Worm (Caenorhabditis elegans) whole organism, L1 larva: ENCODE data around the gene C18E9.9.

Experiments used
- F16B12.6 ChIP-seq: fragments of 150-350 bp; optimal IDR thresholded peaks from 2 replicates; lab custom pipeline; 2014; ENCODE audit warnings: missing biosample characterization, missing genetic modification characterization
- aly-2 ChIP-seq: fragments of 150-350 bp; optimal IDR thresholded peaks from 2 replicates; lab custom pipeline; 2014; ENCODE audit warnings: missing biosample characterization, missing genetic modification characterization
- blmp-1 ChIP-seq: fragments of 150-350 bp; optimal IDR thresholded peaks from 2 replicates; lab custom pipeline; 2014; ENCODE audit warnings: missing biosample characterization, missing genetic modification characterization
- ceh-63 ChIP-seq: fragments of 200-800 bp; sonication (Bioruptor generic); optimal IDR thresholded peaks from 2 replicates; lab custom pipeline; 2018; ENCODE audit warnings: mild to moderate bottlenecking, missing genetic modification characterization, missing compliant biosample characterization
- ceh-8 ChIP-seq: fragments of 200-800 bp; sonication (Bioruptor generic); optimal IDR thresholded peaks from 2 replicates; lab custom pipeline; 2018; ENCODE audit warnings: mild to moderate bottlenecking, missing genetic modification characterization, moderate library complexity, missing compliant biosample characterization
- ceh-90 ChIP-seq: sonication (generic microtip); optimal IDR thresholded peaks from 2 replicates; lab custom pipeline; 2016; ENCODE audit warnings: missing genetic modification characterization, missing compliant biosample characterization
- ces-1 ChIP-seq: fragments of 150-350 bp; optimal IDR thresholded peaks from 2 replicates; lab custom pipeline; 2014; ENCODE audit warnings: missing biosample characterization, missing genetic modification reagents, missing genetic modification characterization
- dpl-1 ChIP-seq, 3 experiments: fragments of 150-350 bp in 2 of 3; sonication (generic microtip) in 1 of 3; optimal IDR thresholded peaks; 2 replicates each; lab custom pipeline; 2014 to 2017; ENCODE audit warnings: missing biosample characterization in 3 of 3, missing genetic modification characterization in 3 of 3, missing genetic modification reagents in 3 of 3
- dsc-1 ChIP-seq: sonication (generic microtip); optimal IDR thresholded peaks from 2 replicates; lab custom pipeline; 2016; ENCODE audit warnings: mild to moderate bottlenecking, missing genetic modification characterization, missing compliant biosample characterization
- elt-3 ChIP-seq, 6 experiments: fragments of 150-350 bp in 1 of 6; sonication (generic microtip); optimal IDR thresholded peaks; 2 replicates each; lab custom pipeline; 2017 to 2018; ENCODE audit warnings: missing biosample characterization in 6 of 6, missing genetic modification characterization in 6 of 6, inconsistent platforms in 1 of 6
- fkh-10 ChIP-seq: sonication (generic microtip); optimal IDR thresholded peaks from 2 replicates; lab custom pipeline; 2017; ENCODE audit warnings: missing biosample characterization, missing genetic modification reagents, missing genetic modification characterization
- hlh-17 ChIP-seq: fragments of 200-800 bp; sonication (Bioruptor generic); optimal IDR thresholded peaks from 2 replicates; lab custom pipeline; 2018; ENCODE audit warnings: missing genetic modification characterization, mild to moderate bottlenecking, missing compliant biosample characterization, moderate library complexity, borderline replicate concordance
- jun-1 ChIP-seq: fragments of 150-350 bp; optimal IDR thresholded peaks from 2 replicates; lab custom pipeline; 2014; ENCODE audit warnings: missing biosample characterization, missing genetic modification reagents, missing genetic modification characterization
- lin-14 ChIP-seq: fragments of 200-800 bp; sonication (Bioruptor generic); optimal IDR thresholded peaks from 2 replicates; lab custom pipeline; 2018; ENCODE audit warnings: mild to moderate bottlenecking, missing genetic modification characterization, moderate library complexity, missing compliant biosample characterization
- lin-35 ChIP-seq, 2 experiments: fragments of 150-350 bp; optimal IDR thresholded peaks; 2 replicates each; lab custom pipeline; 2014; ENCODE audit warnings: missing biosample characterization in 2 of 2, missing genetic modification characterization in 2 of 2, missing genetic modification reagents in 2 of 2
- mdl-1 ChIP-seq, 2 experiments: fragments of 150-350 bp; optimal IDR thresholded peaks; 2 replicates each; lab custom pipeline; 2014 to 2017; ENCODE audit warnings: missing biosample characterization in 2 of 2, missing genetic modification characterization in 2 of 2, inconsistent platforms in 1 of 2
- nhr-11 ChIP-seq: fragments of 150-350 bp; optimal IDR thresholded peaks from 2 replicates; lab custom pipeline; 2014; ENCODE audit warnings: missing biosample characterization, missing genetic modification characterization
- nhr-12 ChIP-seq: sonication (generic microtip); optimal IDR thresholded peaks from 2 replicates; lab custom pipeline; 2017; ENCODE audit warnings: missing biosample characterization, missing genetic modification characterization
- nhr-28 ChIP-seq: fragments of 150-350 bp; optimal IDR thresholded peaks from 2 replicates; lab custom pipeline; 2014; ENCODE audit warnings: missing biosample characterization, missing genetic modification characterization
- nhr-47 ChIP-seq: sonication (generic microtip); optimal IDR thresholded peaks from 2 replicates; lab custom pipeline; 2016; ENCODE audit warnings: mild to moderate bottlenecking, missing genetic modification characterization, moderate library complexity, missing compliant biosample characterization
- nhr-90 ChIP-seq: sonication (generic microtip); optimal IDR thresholded peaks from 2 replicates; lab custom pipeline; 2016; ENCODE audit warnings: mild to moderate bottlenecking, missing genetic modification characterization, missing compliant biosample characterization; ENCODE audit not compliant: poor library complexity
- pag-3 ChIP-seq: sonication (generic microtip); optimal IDR thresholded peaks from 2 replicates; lab custom pipeline; 2017; ENCODE audit warnings: missing genetic modification characterization, mild to moderate bottlenecking, missing compliant biosample characterization, antibody characterized with exemption, borderline replicate concordance; ENCODE audit not compliant: insufficient read depth
- pax-3 ChIP-seq: fragments of 200-800 bp; sonication (Bioruptor generic); optimal IDR thresholded peaks from 2 replicates; lab custom pipeline; 2018; ENCODE audit warnings: mild to moderate bottlenecking, missing genetic modification characterization, moderate library complexity, missing compliant biosample characterization
- rnt-1 ChIP-seq: sonication (generic microtip); optimal IDR thresholded peaks from 2 replicates; lab custom pipeline; 2016; ENCODE audit warnings: mild to moderate bottlenecking, missing genetic modification characterization, moderate library complexity, missing compliant biosample characterization
- skn-1 ChIP-seq: fragments of 150-350 bp; optimal IDR thresholded peaks from 2 replicates; lab custom pipeline; 2014; ENCODE audit warnings: missing biosample characterization, missing genetic modification characterization
- snpc-4 ChIP-seq: fragments of 150-350 bp; optimal IDR thresholded peaks from 2 replicates; lab custom pipeline; 2014; ENCODE audit warnings: missing biosample characterization, missing genetic modification characterization
- snu-23 ChIP-seq: sonication (generic microtip); optimal IDR thresholded peaks from 2 replicates; lab custom pipeline; 2016; ENCODE audit warnings: missing genetic modification characterization, missing compliant biosample characterization
- sptf-1 ChIP-seq: fragments of 150-350 bp; optimal IDR thresholded peaks from 2 replicates; lab custom pipeline; 2014; ENCODE audit warnings: missing biosample characterization, missing genetic modification characterization
- unc-30 ChIP-seq: sonication (generic microtip); optimal IDR thresholded peaks from 2 replicates; lab custom pipeline; 2017; ENCODE audit warnings: missing biosample characterization, missing genetic modification characterization
- unc-86 ChIP-seq: sonication (generic microtip); optimal IDR thresholded peaks from 2 replicates; lab custom pipeline; 2016; ENCODE audit warnings: missing genetic modification characterization, missing compliant biosample characterization

The C18E9.9 gene

ce11 chrII:8956896-8957295 lies 32.4 kb downstream of the C18E9.9 start:
- no peak for TF ChIP-seq F16B12.6 (tag; lab: Kevin White, UChicago)
- TF ChIP-seq pag-3 (tag; lab: Kevin White, UChicago): no peak
- TF ChIP-seq nhr-11: no peak
- TF ChIP-seq dpl-1 (GFP tag; optimal IDR thresholded peaks at IDR 0.05; lab: Kevin White, UChicago): no peak
- no peak for TF ChIP-seq jun-1 (tag; lab: Kevin White, UChicago)
- TF ChIP-seq hlh-17 (GFP tag; lab: Kevin White, UChicago): no peak
- TF ChIP-seq nhr-47 (tag; lab: Kevin White, UChicago): peak; percentile 3
- no peak for TF ChIP-seq lin-35 (GFP tag; optimal IDR thresholded peaks at IDR 0.05; lab: Kevin White, UChicago)
- TF ChIP-seq ces-1 (GFP tag; lab: Kevin White, UChicago): peak; percentile 6
- TF ChIP-seq unc-30 (tag; lab: Kevin White, UChicago): no peak
- TF ChIP-seq pax-3: no peak
- peak; percentile 61 for TF ChIP-seq lin-14 (GFP tag; lab: Kevin White, UChicago)

- no peak for TF ChIP-seq skn-1
- peak; percentile 85 for TF ChIP-seq blmp-1 (tag; lab: Kevin White, UChicago)
- no peak for TF ChIP-seq lin-35 (GFP tag; optimal IDR thresholded peaks at IDR 0.05; lab: Kevin White, UChicago)
- TF ChIP-seq rnt-1 (tag; lab: Kevin White, UChicago): no peak
These were observed 35.6 kb downstream of the C18E9.9 start for ce11 chrII:8953703-8954102.

ce11 chrII:8951270-8951669 lies 38.1 kb downstream of the C18E9.9 start:
- TF ChIP-seq unc-86 (tag; lab: Kevin White, UChicago) (peak; percentile 65), lin-14 (GFP tag; lab: Kevin White, UChicago) (peak; percentile 29), nhr-28 (tag; lab: Kevin White, UChicago) (no peak)

- TF ChIP-seq snu-23 (GFP tag; lab: Kevin White, UChicago): no peak
- TF ChIP-seq fkh-10 (GFP tag; lab: Kevin White, UChicago): peak; percentile 34
- TF ChIP-seq sptf-1 (tag; lab: Kevin White, UChicago): no peak
- TF ChIP-seq dsc-1: peak; percentile 54
- peak; percentile 30 for TF ChIP-seq lin-14 (GFP tag; lab: Kevin White, UChicago)
These were observed 40.7 kb downstream of the C18E9.9 start for ce11 chrII:8948640-8949039.

ce11 chrII:8947391-8947790 lies 42.0 kb downstream of the C18E9.9 start, which contains the start of gene cutl-15:
TSS of gene cutl-15 (minus strand) at chrII:8947688.
- no peak for TF ChIP-seq ceh-90 (tag; lab: Kevin White, UChicago)
- no peak for TF ChIP-seq pag-3 (tag; lab: Kevin White, UChicago)
- TF ChIP-seq nhr-90 (tag; lab: Kevin White, UChicago): no peak
- no peak for TF ChIP-seq mdl-1 (tag; optimal IDR thresholded peaks at IDR 0.05; lab: Kevin White, UChicago)
- no peak for TF ChIP-seq lin-14 (GFP tag; lab: Kevin White, UChicago)
- TF ChIP-seq ceh-63 (GFP tag; lab: Kevin White, UChicago): no peak
- no peak for TF ChIP-seq nhr-11
- no peak for TF ChIP-seq ceh-8 (GFP tag; lab: Kevin White, UChicago)
- TF ChIP-seq aly-2 (tag; lab: Kevin White, UChicago): no peak
- TF ChIP-seq snpc-4: no peak
- TF ChIP-seq dsc-1: no peak
- no peak for TF ChIP-seq nhr-12 (tag; lab: Kevin White, UChicago)
- no peak for TF ChIP-seq fkh-10 (GFP tag; lab: Kevin White, UChicago)

- TF ChIP-seq fkh-10 (GFP tag; lab: Kevin White, UChicago) (peak; percentile 61), elt-3 (tag; optimal IDR thresholded peaks at IDR 0.05; lab: Kevin White, UChicago) (no peak), lin-14 (GFP tag; lab: Kevin White, UChicago) (peak; percentile 42)
These were observed 44.2 kb downstream of the C18E9.9 start for ce11 chrII:8945167-8945566.
